Worm (Caenorhabditis elegans) whole organism, late embryonic: Measurements from ENCODE around the gene C33A12.19.

Source experiments
- ama-1 ChIP-seq: fragments of 150-350 bp; optimal IDR thresholded peaks from 2 replicates; lab custom pipeline; 2014
- ref-2 ChIP-seq: sonication (generic microtip); optimal IDR thresholded peaks from 2 replicates; lab custom pipeline; 2016; ENCODE audit warnings: missing genetic modification characterization, missing compliant biosample characterization

DNA sequence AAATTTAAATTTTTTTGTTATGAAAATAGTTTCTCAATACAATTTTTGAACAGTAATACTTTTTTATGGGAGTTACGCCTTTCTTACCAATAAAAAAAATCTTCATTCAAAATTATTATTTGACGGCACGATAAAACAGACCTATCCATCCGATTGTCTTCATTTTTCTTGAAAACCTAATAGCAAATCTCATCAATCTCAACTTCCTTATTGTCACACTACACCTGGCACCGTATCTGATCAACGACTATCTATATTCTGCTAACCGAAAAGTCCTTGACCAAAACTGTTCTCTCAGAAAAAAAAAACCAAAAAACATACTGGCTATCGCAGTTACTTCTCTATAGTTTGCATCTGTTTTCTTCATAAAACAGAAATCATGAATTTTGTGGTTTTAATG lies 19.3 kb downstream of the C33A12.19 start:
- TF ChIP-seq ama-1 (no peak), ref-2 (tag; lab: Kevin White, UChicago) (no peak)
